Worm (Caenorhabditis elegans) whole organism, L2 larva: ENCODE measurements around the gene hpo-34.

Experiments
- alr-1 ChIP-seq: fragments of 150-350 bp; optimal IDR thresholded peaks from 2 replicates; lab custom pipeline; 2014; ENCODE audit warnings: missing biosample characterization, missing genetic modification characterization
- aly-2 ChIP-seq: fragments of 150-350 bp; optimal IDR thresholded peaks from 2 replicates; lab custom pipeline; 2014; ENCODE audit warnings: missing biosample characterization, missing genetic modification characterization
- ama-1 ChIP-seq: fragments of 150-350 bp; optimal IDR thresholded peaks from 2 replicates; lab custom pipeline; 2018; ENCODE audit warnings: inconsistent platforms
- blmp-1 ChIP-seq: sonication (generic microtip); optimal IDR thresholded peaks from 2 replicates; lab custom pipeline; 2017; ENCODE audit warnings: missing genetic modification characterization, mild to moderate bottlenecking, missing compliant biosample characterization, antibody characterized with exemption, moderate library complexity; ENCODE audit not compliant: insufficient read depth
- ceh-82 ChIP-seq: fragments of 150-350 bp; optimal IDR thresholded peaks from 2 replicates; lab custom pipeline; 2014; ENCODE audit warnings: missing biosample characterization, missing genetic modification characterization
- fos-1 ChIP-seq: fragments of 150-350 bp; optimal IDR thresholded peaks from 2 replicates; lab custom pipeline; 2014; ENCODE audit warnings: missing biosample characterization, missing genetic modification characterization
- lin-11 ChIP-seq: fragments of 150-350 bp; sonication (generic microtip); optimal IDR thresholded peaks from 2 replicates; lab custom pipeline; 2014; ENCODE audit warnings: missing biosample characterization, missing genetic modification characterization, inconsistent platforms, mixed read lengths
- nhr-25 ChIP-seq: fragments of 150-350 bp; sonication (generic microtip); optimal IDR thresholded peaks from 3 replicates; lab custom pipeline; 2014; ENCODE audit warnings: missing biosample characterization, missing genetic modification characterization
- skn-1 ChIP-seq: sonication (generic microtip); optimal IDR thresholded peaks from 2 replicates; lab custom pipeline; 2017; ENCODE audit warnings: missing biosample characterization, missing genetic modification characterization
- snpc-4 ChIP-seq: fragments of 150-350 bp; optimal IDR thresholded peaks from 2 replicates; lab custom pipeline; 2014; ENCODE audit warnings: missing biosample characterization, missing genetic modification characterization

DNA sequence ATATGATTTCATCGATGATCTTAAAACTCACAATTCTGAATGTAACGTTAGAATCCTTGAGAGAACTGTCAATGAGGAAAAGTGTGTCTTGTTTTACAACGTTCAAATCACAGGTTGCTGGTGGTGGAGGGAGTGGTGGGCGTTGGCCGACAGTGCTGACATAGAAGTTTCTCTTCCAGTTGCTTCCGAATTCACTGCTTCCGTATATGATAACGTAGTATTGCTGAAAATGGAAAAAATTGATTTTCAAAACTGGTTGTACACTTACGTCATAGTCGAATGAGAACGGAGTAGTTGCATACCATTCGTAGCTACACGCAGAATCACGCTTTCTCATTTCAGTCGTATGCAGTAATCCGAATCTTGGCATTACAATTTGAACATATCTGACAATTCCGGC, 27.0 kb downstream of the hpo-34 start:
- TF ChIP-seq blmp-1 (tag; lab: Kevin White, UChicago) (no peak), lin-11 (tag; lab: Kevin White, UChicago) (no peak), ceh-82 (tag; lab: Kevin White, UChicago) (no peak), aly-2 (no peak), ama-1 (lab: Kevin White, UChicago) (no peak), snpc-4 (tag; lab: Kevin White, UChicago) (no peak), nhr-25 (no peak), alr-1 (tag; lab: Kevin White, UChicago) (no peak), skn-1 (tag; lab: Kevin White, UChicago) (no peak), fos-1 (no peak)
